Fruit fly (Drosophila melanogaster) whole organism, embryonic: ENCODE measurements around the gene Lcp65Ad.

Source experiments
- Aef1 ChIP-seq: fragments of 200-800 bp; sonication (Bioruptor generic); IDR thresholded peaks from 3 replicates; pipeline ENCODE4 v1.3.6; 2022; ENCODE audit warnings: missing biosample characterization, missing genetic modification characterization
- Atf-2 ChIP-seq: fragments of 200-800 bp; sonication (Bioruptor generic); optimal IDR thresholded peaks from 2 replicates; lab custom pipeline; 2016; ENCODE audit warnings: missing biosample characterization, missing genetic modification characterization
- Atf6 ChIP-seq: fragments of 200-800 bp; sonication (Bioruptor generic); IDR thresholded peaks from 2 replicates; pipeline ENCODE4 v1.3.6; 2022; ENCODE audit warnings: missing biosample characterization, missing genetic modification characterization
- CG10366 ChIP-seq: fragments of 200-800 bp; sonication (Bioruptor generic); IDR thresholded peaks from 2 replicates; pipeline ENCODE4 v1.3.6; 2022; ENCODE audit warnings: missing biosample characterization, missing genetic modification characterization
- CG10431 ChIP-seq: fragments of 200-800 bp; sonication (Bioruptor generic); optimal IDR thresholded peaks from 3 replicates; lab custom pipeline; 2018; ENCODE audit warnings: missing biosample characterization, mild to moderate bottlenecking, missing genetic modification characterization
- CG10565 ChIP-seq: fragments of 200-800 bp; sonication (Bioruptor generic); optimal IDR thresholded peaks from 3 replicates; lab custom pipeline; 2016; ENCODE audit warnings: missing biosample characterization, mild to moderate bottlenecking, missing genetic modification characterization
- CG10654 ChIP-seq: fragments of 200-800 bp; sonication (Bioruptor generic); optimal IDR thresholded peaks from 2 replicates; lab custom pipeline; 2016; ENCODE audit warnings: missing biosample characterization, missing genetic modification characterization
- CG10979 ChIP-seq: fragments of 200-800 bp; sonication (Bioruptor generic); optimal IDR thresholded peaks from 2 replicates; lab custom pipeline; 2018; ENCODE audit warnings: missing biosample characterization, mild to moderate bottlenecking, missing genetic modification characterization, moderate library complexity
- CG11723 ChIP-seq: fragments of 200-800 bp; sonication (Bioruptor generic); optimal IDR thresholded peaks from 2 replicates; lab custom pipeline; 2017; ENCODE audit warnings: missing biosample characterization, mild to moderate bottlenecking, missing genetic modification characterization
- CG14441 ChIP-seq: fragments of 200-800 bp; sonication (Bioruptor generic); IDR thresholded peaks from 2 replicates; pipeline ENCODE4 v1.3.6; 2022; ENCODE audit warnings: missing biosample characterization, missing genetic modification characterization
- CG14667 ChIP-seq: fragments of 200-800 bp; sonication (Bioruptor generic); IDR thresholded peaks from 2 replicates; pipeline ENCODE4 v1.3.6; 2022; ENCODE audit warnings: missing biosample characterization, missing genetic modification characterization
- CG15269 ChIP-seq: fragments of 200-800 bp; sonication (Bioruptor generic); optimal IDR thresholded peaks from 2 replicates; lab custom pipeline; 2018; ENCODE audit warnings: missing biosample characterization, mild to moderate bottlenecking, missing genetic modification characterization, moderate library complexity
- CG16779 ChIP-seq: fragments of 200-800 bp; sonication (Bioruptor generic); IDR thresholded peaks from 2 replicates; pipeline ENCODE4 v1.3.6; 2022; ENCODE audit warnings: missing biosample characterization, missing genetic modification characterization
- CG16863 ChIP-seq: fragments of 200-800 bp; sonication (Bioruptor generic); optimal IDR thresholded peaks from 3 replicates; lab custom pipeline; 2016; ENCODE audit warnings: missing biosample characterization, missing genetic modification characterization
- CG30403 ChIP-seq: fragments of 200-800 bp; sonication (Bioruptor generic); optimal IDR thresholded peaks from 3 replicates; lab custom pipeline; 2016; ENCODE audit warnings: missing biosample characterization, missing genetic modification characterization
- CG31388 ChIP-seq: fragments of 200-800 bp; sonication (Bioruptor generic); optimal IDR thresholded peaks from 2 replicates; lab custom pipeline; 2016; ENCODE audit warnings: missing biosample characterization, missing genetic modification characterization
- CG4282 ChIP-seq: fragments of 200-800 bp; sonication (Bioruptor generic); optimal IDR thresholded peaks from 2 replicates; lab custom pipeline; 2016; ENCODE audit warnings: missing biosample characterization, missing genetic modification characterization
- CG4328 ChIP-seq: fragments of 200-800 bp; sonication (Bioruptor generic); optimal IDR thresholded peaks from 3 replicates; lab custom pipeline; 2017; ENCODE audit warnings: missing biosample characterization, missing genetic modification reagents, missing genetic modification characterization
- CG6254 ChIP-seq: fragments of 200-800 bp; sonication (Bioruptor generic); optimal IDR thresholded peaks from 3 replicates; lab custom pipeline; 2017; ENCODE audit warnings: mild to moderate bottlenecking, missing biosample characterization, missing genetic modification reagents, missing genetic modification characterization
- CG6654 ChIP-seq: fragments of 200-800 bp; sonication (Bioruptor generic); optimal IDR thresholded peaks from 2 replicates; lab custom pipeline; 2017; ENCODE audit warnings: missing biosample characterization, mild to moderate bottlenecking, missing genetic modification characterization
- CG7556 ChIP-seq: fragments of 200-800 bp; sonication (Bioruptor generic); optimal IDR thresholded peaks from 2 replicates; lab custom pipeline; 2017; ENCODE audit warnings: missing biosample characterization, mild to moderate bottlenecking, missing genetic modification characterization
- CG7987 ChIP-seq: fragments of 200-800 bp; sonication (Bioruptor generic); optimal IDR thresholded peaks from 2 replicates; lab custom pipeline; 2018; ENCODE audit warnings: missing biosample characterization, mild to moderate bottlenecking, missing genetic modification characterization, moderate library complexity
- CG9727 ChIP-seq: fragments of 200-800 bp; sonication (Bioruptor generic); optimal IDR thresholded peaks from 3 replicates; lab custom pipeline; 2017; ENCODE audit warnings: missing biosample characterization, mild to moderate bottlenecking, missing genetic modification characterization
- CrebB ChIP-seq: fragments of 200-800 bp; sonication (Bioruptor generic); optimal IDR thresholded peaks from 3 replicates; lab custom pipeline; 2018; ENCODE audit warnings: missing biosample characterization, mild to moderate bottlenecking, missing genetic modification characterization
- D19B ChIP-seq: fragments of 200-800 bp; sonication (Bioruptor generic); optimal IDR thresholded peaks from 2 replicates; lab custom pipeline; 2017; ENCODE audit warnings: missing biosample characterization, mild to moderate bottlenecking, missing genetic modification characterization
- Dll ChIP-seq: fragments of 200-800 bp; sonication (Bioruptor generic); IDR thresholded peaks from 4 replicates; pipeline ENCODE4 v1.3.6; 2022; ENCODE audit warnings: missing biosample characterization, missing genetic modification characterization; ENCODE audit not compliant: partially characterized antibody
- Hand ChIP-seq: fragments of 200-800 bp; sonication (Bioruptor generic); optimal IDR thresholded peaks from 2 replicates; lab custom pipeline; 2017; ENCODE audit warnings: mild to moderate bottlenecking, missing biosample characterization, missing genetic modification reagents, missing genetic modification characterization
- HmgZ ChIP-seq: fragments of 200-800 bp; sonication (Bioruptor generic); optimal IDR thresholded peaks from 2 replicates; lab custom pipeline; 2018; ENCODE audit warnings: missing biosample characterization, mild to moderate bottlenecking, missing genetic modification characterization
- MBD-R2 ChIP-seq: fragments of 200-800 bp; sonication (Bioruptor generic); IDR thresholded peaks from 2 replicates; pipeline ENCODE4 v1.3.6; 2022; ENCODE audit warnings: missing biosample characterization, missing genetic modification characterization
- Meics ChIP-seq: fragments of 200-800 bp; sonication (Bioruptor generic); optimal IDR thresholded peaks from 2 replicates; lab custom pipeline; 2017; ENCODE audit warnings: missing biosample characterization, mild to moderate bottlenecking, missing genetic modification characterization
- Mrtf ChIP-seq: fragments of 200-800 bp; sonication (Bioruptor generic); IDR thresholded peaks from 3 replicates; pipeline ENCODE4 v1.3.6; 2022; ENCODE audit warnings: missing biosample characterization, missing genetic modification characterization
- Nf-YA ChIP-seq: fragments of 200-800 bp; sonication (Bioruptor generic); IDR thresholded peaks from 2 replicates; pipeline ENCODE4 v1.3.6; 2022; ENCODE audit warnings: missing biosample characterization, missing genetic modification characterization
- Oli ChIP-seq: fragments of 200-800 bp; sonication (Bioruptor generic); optimal IDR thresholded peaks from 2 replicates; lab custom pipeline; 2018; ENCODE audit warnings: missing biosample characterization, mild to moderate bottlenecking, missing genetic modification characterization, moderate library complexity
- Poxn ChIP-seq: fragments of 200-800 bp; sonication (Bioruptor generic); IDR thresholded peaks from 2 replicates; pipeline ENCODE4 v1.3.6; 2022; ENCODE audit warnings: missing biosample characterization, missing genetic modification characterization
- Vsx1 ChIP-seq: fragments of 200-800 bp; sonication (Bioruptor generic); optimal IDR thresholded peaks from 2 replicates; lab custom pipeline; 2017; ENCODE audit warnings: missing biosample characterization, mild to moderate bottlenecking, missing genetic modification characterization, missing genetic modification reagents
- Xbp1 ChIP-seq: fragments of 200-800 bp; sonication (Bioruptor generic); optimal IDR thresholded peaks from 3 replicates; lab custom pipeline; 2016; ENCODE audit warnings: missing biosample characterization, mild to moderate bottlenecking, missing genetic modification characterization
- YL-1 ChIP-seq: fragments of 200-800 bp; sonication (Bioruptor generic); optimal IDR thresholded peaks from 3 replicates; lab custom pipeline; 2017; ENCODE audit warnings: missing biosample characterization, mild to moderate bottlenecking, missing genetic modification characterization
- cas ChIP-seq: fragments of 200-800 bp; sonication (Bioruptor generic); IDR thresholded peaks from 2 replicates; pipeline ENCODE4 v1.3.6; 2022; ENCODE audit warnings: missing biosample characterization, missing genetic modification characterization
- da ChIP-seq: fragments of 200-800 bp; sonication (Bioruptor generic); optimal IDR thresholded peaks from 2 replicates; lab custom pipeline; 2016; ENCODE audit warnings: missing biosample characterization, missing genetic modification characterization
- esg ChIP-seq: fragments of 200-800 bp; sonication (Bioruptor generic); conservative IDR thresholded peaks from 2 replicates; pipeline ENCODE4 v1.3.6; 2022; ENCODE audit warnings: missing biosample characterization, missing genetic modification characterization
- lola ChIP-seq, 3 experiments: fragments of >200 bp in 2 of 3; fragments of 200-800 bp in 1 of 3; sonication (Bioruptor generic) in 1 of 3; optimal IDR thresholded peaks; 2 replicates each; lab custom pipeline; 2017 to 2019; ENCODE audit warnings: missing biosample characterization in 3 of 3, missing genetic modification characterization in 3 of 3, mild to moderate bottlenecking in 1 of 3, moderate library complexity in 1 of 3
- maf-S ChIP-seq: fragments of 200-800 bp; sonication (Bioruptor generic); optimal IDR thresholded peaks from 2 replicates; lab custom pipeline; 2016; ENCODE audit warnings: missing biosample characterization, missing genetic modification characterization
- oc ChIP-seq: fragments of 200-800 bp; sonication (Bioruptor generic); optimal IDR thresholded peaks from 2 replicates; lab custom pipeline; 2018; ENCODE audit warnings: missing biosample characterization, mild to moderate bottlenecking, missing genetic modification characterization, moderate library complexity
- pan ChIP-seq, 4 experiments: fragments of >200 bp in 3 of 4; fragments of 200-800 bp in 1 of 4; sonication (Bioruptor generic) in 1 of 4; optimal IDR thresholded peaks in 3 of 4; IDR thresholded peaks in 1 of 4; 2 replicates each; pipeline versions ENCODE4 v1.3.6 to Lab custom; 2017 to 2022; ENCODE audit warnings: missing biosample characterization in 2 of 4, missing genetic modification characterization in 2 of 4, mixed read lengths in 1 of 4
- pho ChIP-seq: fragments of 200-800 bp; sonication (Bioruptor generic); optimal IDR thresholded peaks from 2 replicates; lab custom pipeline; 2016; ENCODE audit warnings: missing biosample characterization, missing genetic modification characterization
- pnt ChIP-seq: fragments of 200-800 bp; sonication (Bioruptor generic); optimal IDR thresholded peaks from 3 replicates; lab custom pipeline; 2016; ENCODE audit warnings: missing biosample characterization, missing genetic modification characterization
- so ChIP-seq: fragments of 200-800 bp; sonication (Bioruptor generic); IDR thresholded peaks from 3 replicates; pipeline ENCODE4 v1.3.6; 2022; ENCODE audit warnings: missing biosample characterization, missing genetic modification characterization
- sob ChIP-seq: fragments of 200-800 bp; sonication (Bioruptor generic); IDR thresholded peaks from 2 replicates; pipeline ENCODE4 v1.3.6; 2022; ENCODE audit warnings: missing biosample characterization, missing genetic modification characterization
- twi ChIP-seq: fragments of 200-800 bp; optimal IDR thresholded peaks from 2 replicates; lab custom pipeline; 2019; ENCODE audit warnings: missing biosample characterization, mild to moderate bottlenecking, missing genetic modification characterization, moderate library complexity
- zen ChIP-seq: fragments of 200-800 bp; sonication (Bioruptor generic); optimal IDR thresholded peaks from 3 replicates; lab custom pipeline; 2018; ENCODE audit warnings: missing biosample characterization, mild to moderate bottlenecking, missing genetic modification characterization, moderate library complexity

The Lcp65Ad gene

DNA sequence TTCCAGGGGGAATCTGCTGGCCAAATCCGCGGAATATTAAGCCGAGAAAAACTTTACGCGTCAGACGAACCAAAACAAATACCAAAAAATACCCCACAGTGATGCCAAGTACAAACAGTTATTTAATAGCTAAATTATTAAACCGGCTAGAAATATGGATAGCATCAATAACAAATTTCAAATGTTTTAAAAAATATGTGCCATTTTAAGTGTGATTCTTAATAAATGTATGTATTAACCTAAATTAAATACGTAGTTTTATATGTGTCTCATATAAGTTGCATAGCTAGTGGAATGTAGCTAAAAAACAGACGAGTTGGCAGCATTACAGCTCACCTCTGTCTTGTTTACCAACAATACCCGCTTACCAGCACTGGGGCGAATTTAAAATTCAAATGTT is 38.6 kb downstream of the Lcp65Ad start, which contains the start of gene CG10274 (continued):
- TF ChIP-seq CG10565 (GFP tag; lab: Kevin White, UChicago), result peak; percentile 33
- peak; percentile 89 for TF ChIP-seq MBD-R2 (GFP tag; lab: Robert Waterston, UW)
- no peak for TF ChIP-seq CG15269
- peak; percentile 61 for TF ChIP-seq Aef1 (GFP tag; lab: Robert Waterston, UW)
- peak; percentile 84 for TF ChIP-seq sob (GFP tag; lab: Robert Waterston, UW)
- TF ChIP-seq CG4328 (GFP tag; lab: Kevin White, UChicago), result peak; percentile 50
- peak; percentile 39 for TF ChIP-seq CG14667 (GFP tag; lab: Robert Waterston, UW)
- TF ChIP-seq so, result 0 out of 3 replicates have a peak, but pooled peaks have one; percentile 13
- no peak for TF ChIP-seq CG4282 (GFP tag; lab: Kevin White, UChicago)
- TF ChIP-seq zen (tag; lab: Kevin White, UChicago), result peak; percentile 81
- TF ChIP-seq CG16779 (GFP tag; lab: Robert Waterston, UW), result no peak
- no peak for TF ChIP-seq CG10431 (GFP tag; lab: Kevin White, UChicago)
- TF ChIP-seq oc (tag; lab: Kevin White, UChicago), result no peak
- peak; percentile 38 for TF ChIP-seq CrebB (tag; lab: Kevin White, UChicago)
- TF ChIP-seq CG11723 (GFP tag; lab: Kevin White, UChicago), result no peak
- peak; percentile 87 for TF ChIP-seq Xbp1 (GFP tag; lab: Kevin White, UChicago)
- no peak for TF ChIP-seq Dll (GFP tag; lab: Robert Waterston, UW)
- no peak for TF ChIP-seq Meics
- peak; percentile 54; the same call in 1 of the 2 replicates for TF ChIP-seq esg (GFP tag; lab: Robert Waterston, UW)
- peak; percentile 6 for TF ChIP-seq maf-S
- peak; percentile 64 for TF ChIP-seq CG16863
- TF ChIP-seq CG31388 (GFP tag; lab: Kevin White, UChicago), result no peak
- peak; percentile 70 for TF ChIP-seq twi (tag; lab: Kevin White, UChicago)
- peak; percentile 66 for TF ChIP-seq Atf6 (GFP tag; lab: Robert Waterston, UW)
- no peak for TF ChIP-seq Mrtf
- TF ChIP-seq D19B (GFP tag; lab: Kevin White, UChicago), result no peak
- peak; percentile 57 for TF ChIP-seq CG7556
- peak; percentile 68 for TF ChIP-seq Atf-2
- no peak for TF ChIP-seq Hand (GFP tag; lab: Kevin White, UChicago)
- TF ChIP-seq CG6654 (GFP tag; lab: Kevin White, UChicago), result peak; percentile 18
- peak; percentile 68 for TF ChIP-seq Oli (tag; lab: Kevin White, UChicago)
- TF ChIP-seq lola (GFP tag; optimal IDR thresholded peaks at IDR 0.05; lab: Kevin White, UChicago), result peak in 1 of 3 experiments; percentile 81
- peak; percentile 74 for TF ChIP-seq CG10979 (tag; lab: Kevin White, UChicago)
- TF ChIP-seq HmgZ (tag; lab: Kevin White, UChicago), result peak; percentile 90
- TF ChIP-seq Vsx1 (GFP tag; lab: Kevin White, UChicago), result no peak
- TF ChIP-seq CG6254 (GFP tag; lab: Kevin White, UChicago), result no peak
- peak; percentile 50 for TF ChIP-seq CG10366 (GFP tag; lab: Robert Waterston, UW)
- TF ChIP-seq pan (optimal IDR thresholded peaks at IDR 0.05; lab: Kevin White, UChicago), result no peak
- TF ChIP-seq pan (GFP tag; optimal IDR thresholded peaks at IDR 0.05 in 1 of 2, IDR thresholded peaks at IDR 0.05 in 1 of 2), result peak in 1 of 2 experiments; percentile 55
- TF ChIP-seq YL-1 (GFP tag; lab: Kevin White, UChicago), result peak; percentile 65
- peak; percentile 89 for TF ChIP-seq pho
- TF ChIP-seq da (GFP tag; lab: Kevin White, UChicago), result peak; percentile 30
- TF ChIP-seq cas (GFP tag; lab: Robert Waterston, UW), result no peak
- TF ChIP-seq Nf-YA (GFP tag; lab: Robert Waterston, UW), result no peak
- TF ChIP-seq pnt (GFP tag; lab: Kevin White, UChicago), result peak; percentile 54
- TF ChIP-seq CG14441 (GFP tag; lab: Robert Waterston, UW), result peak; percentile 61
- TF ChIP-seq CG10654 (GFP tag; lab: Kevin White, UChicago), result peak; percentile 68
- TF ChIP-seq CG30403 (GFP tag; lab: Kevin White, UChicago), result peak; percentile 90
- TF ChIP-seq Poxn (GFP tag; lab: Robert Waterston, UW), result no peak
- TF ChIP-seq CG9727 (GFP tag; lab: Kevin White, UChicago), result peak; percentile 76
- TF ChIP-seq CG7987, result peak; percentile 1
